Worm (Caenorhabditis elegans): Measurements from ENCODE around the gene ndx-9.

ndx-9 gene

DNA sequence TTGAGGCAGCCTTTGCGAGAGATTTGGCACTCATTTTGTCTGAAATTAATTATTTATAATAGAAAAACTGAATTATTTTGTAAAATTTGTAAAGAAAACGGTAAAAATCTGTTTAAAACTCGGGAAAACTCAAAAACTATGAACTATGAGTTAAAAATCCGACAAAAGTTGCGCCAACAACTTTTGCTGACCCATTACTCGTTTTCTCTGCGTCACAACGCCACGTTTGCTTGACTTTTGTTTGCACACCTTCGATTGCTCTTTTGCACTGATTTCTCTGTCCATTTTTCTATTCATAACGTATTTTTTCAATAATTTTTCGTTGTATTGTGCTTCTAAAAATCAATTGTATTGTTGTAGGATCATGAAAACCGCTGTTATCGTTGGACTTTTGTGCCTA, 24.4 kb upstream of the ndx-9 start, which contains the start of gene fkb-1 (continued):
- TF ChIP-seq fkh-8 (tag; optimal IDR thresholded peaks at IDR 0.05) (peak; percentile 58), ets-5 (GFP tag; IDR thresholded peaks at IDR 0.05) (no peak), lin-13 (GFP tag; optimal IDR thresholded peaks at IDR 0.05) (peak; percentile 47), mdl-1 (tag; optimal IDR thresholded peaks at IDR 0.05) (peak in 1 of 2 experiments; percentile 61), grh-1 (GFP tag; IDR thresholded peaks at IDR 0.05) (no peak), F16B12.6 (tag; optimal IDR thresholded peaks at IDR 0.05) (peak; percentile 47), efl-3 (GFP tag; optimal IDR thresholded peaks at IDR 0.05) (no peak), lir-3 (tag; optimal IDR thresholded peaks at IDR 0.05; ENCODE audit: poor library complexity) (peak; percentile 13), nhr-90 (tag; optimal IDR thresholded peaks at IDR 0.05; ENCODE audit: poor library complexity) (peak; percentile 55), nhr-85 (tag) (peak; percentile 84), elt-2 (tag; optimal IDR thresholded peaks at IDR 0.05) (peak; percentile 3), fkh-4 (tag; optimal IDR thresholded peaks at IDR 0.05; ENCODE audit: borderline replicate concordance) (no peak), nhr-71 (tag; optimal IDR thresholded peaks at IDR 0.05) (peak; percentile 82), lin-14 (GFP tag; optimal IDR thresholded peaks at IDR 0.05) (peak; percentile 82), lsy-2 (tag; optimal IDR thresholded peaks at IDR 0.05) (peak; percentile 82 to 85), unc-98 (GFP tag; IDR thresholded peaks at IDR 0.05) (no peak), nhr-19 (GFP tag; conservative IDR thresholded peaks at IDR 0.05) (peak; percentile 71), alr-1 (tag; optimal IDR thresholded peaks at IDR 0.05; ENCODE audit: borderline replicate concordance) (no peak), sox-4 (tag; optimal IDR thresholded peaks at IDR 0.05) (peak; percentile 19), C34B4.2 (tag; optimal IDR thresholded peaks at IDR 0.05) (no peak), snu-23 (GFP tag; optimal IDR thresholded peaks at IDR 0.05) (peak; percentile 86), ceh-88 (GFP tag; IDR thresholded peaks at IDR 0.05) (peak; percentile 25; the same call in 1 of the 2 replicates), nhr-11 (tag; optimal IDR thresholded peaks at IDR 0.05) (peak; percentile 45), snpc-4 (tag; optimal IDR thresholded peaks at IDR 0.05) (peak; percentile 12), unc-30 (tag; optimal IDR thresholded peaks at IDR 0.05) (no peak), nhr-28 (tag; optimal IDR thresholded peaks at IDR 0.05) (no peak), pqm-1 (tag; optimal IDR thresholded peaks at IDR 0.05) (no peak), egl-13 (tag; optimal IDR thresholded peaks at IDR 0.05) (peak; percentile 47), nhr-47 (tag; optimal IDR thresholded peaks at IDR 0.05) (peak; percentile 80), egl-27 (tag; optimal IDR thresholded peaks at IDR 0.05) (no peak), unc-130 (tag; optimal IDR thresholded peaks at IDR 0.05) (peak; percentile 42), C04F5.9 (tag; optimal IDR thresholded peaks at IDR 0.05) (no peak), aly-2 (tag; optimal IDR thresholded peaks at IDR 0.05) (no peak)

DNA sequence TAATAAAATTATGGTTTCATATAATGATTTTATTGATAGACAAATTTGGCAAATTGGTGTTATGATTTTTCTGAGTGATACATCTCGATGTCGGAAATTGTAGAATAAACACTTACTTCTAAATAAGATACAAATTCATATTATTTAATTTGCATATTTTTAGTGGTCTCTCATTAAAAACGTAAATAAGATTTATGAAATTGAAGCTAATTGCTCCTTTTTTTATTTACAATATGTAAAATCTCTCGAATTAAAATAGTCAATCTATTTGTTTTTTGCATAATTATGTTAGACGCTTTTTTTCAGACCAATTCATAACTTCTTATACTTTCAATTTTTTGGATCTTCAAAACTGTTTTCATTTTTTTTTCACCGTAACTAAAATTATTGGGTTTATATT, 20.5 kb upstream of the ndx-9 start, which contains the start of gene hrg-6:
Gene hrg-6 (plus strand): TSS at position 301 of the 400 bp plus-strand sequence.
- no peak for TF ChIP-seq unc-130 (tag; optimal IDR thresholded peaks at IDR 0.05)
- TF ChIP-seq aha-1 (tag; optimal IDR thresholded peaks at IDR 0.05) = no peak
- no peak for TF ChIP-seq rnt-1 (tag; optimal IDR thresholded peaks at IDR 0.05)
- no peak for TF ChIP-seq efl-1 (optimal IDR thresholded peaks at IDR 0.05)
- TF ChIP-seq efl-1 (GFP tag; optimal IDR thresholded peaks at IDR 0.05 in 1 of 2) = peak in 1 of 2 experiments; percentile 78

DNA sequence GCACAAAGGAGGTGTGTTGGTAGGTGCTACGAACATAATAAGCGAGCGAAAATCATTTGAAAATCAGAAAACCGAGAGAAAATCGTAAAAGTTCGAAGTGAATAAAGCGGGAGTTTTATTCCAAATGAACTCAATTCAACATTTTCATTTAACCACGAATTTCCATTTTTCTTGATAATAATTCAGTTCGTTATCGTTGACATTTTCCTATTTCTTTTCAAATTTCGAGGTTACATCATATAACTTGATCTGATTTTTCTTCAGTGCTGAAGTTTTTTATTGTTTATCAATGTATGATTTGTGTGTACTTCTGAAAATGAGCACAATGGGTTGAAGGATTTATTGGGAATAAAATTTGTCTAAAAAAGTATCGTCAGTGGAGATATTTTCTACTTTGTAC, 19.8 kb upstream of the ndx-9 start:
- TF ChIP-seq fkh-8 (tag; optimal IDR thresholded peaks at IDR 0.05) (no peak), mep-1 (tag; optimal IDR thresholded peaks at IDR 0.05) (no peak), nhr-237 (tag; optimal IDR thresholded peaks at IDR 0.05) (no peak), nhr-47 (tag; optimal IDR thresholded peaks at IDR 0.05) (no peak), elt-2 (tag; optimal IDR thresholded peaks at IDR 0.05) (peak; percentile 71), nhr-28 (tag; optimal IDR thresholded peaks at IDR 0.05) (no peak), lir-3 (tag; optimal IDR thresholded peaks at IDR 0.05; ENCODE audit: poor library complexity) (no peak)

Measured in whole organism, L1 larva.